Worm (Caenorhabditis elegans): ENCODE measurements around the gene best-22.

DNA sequence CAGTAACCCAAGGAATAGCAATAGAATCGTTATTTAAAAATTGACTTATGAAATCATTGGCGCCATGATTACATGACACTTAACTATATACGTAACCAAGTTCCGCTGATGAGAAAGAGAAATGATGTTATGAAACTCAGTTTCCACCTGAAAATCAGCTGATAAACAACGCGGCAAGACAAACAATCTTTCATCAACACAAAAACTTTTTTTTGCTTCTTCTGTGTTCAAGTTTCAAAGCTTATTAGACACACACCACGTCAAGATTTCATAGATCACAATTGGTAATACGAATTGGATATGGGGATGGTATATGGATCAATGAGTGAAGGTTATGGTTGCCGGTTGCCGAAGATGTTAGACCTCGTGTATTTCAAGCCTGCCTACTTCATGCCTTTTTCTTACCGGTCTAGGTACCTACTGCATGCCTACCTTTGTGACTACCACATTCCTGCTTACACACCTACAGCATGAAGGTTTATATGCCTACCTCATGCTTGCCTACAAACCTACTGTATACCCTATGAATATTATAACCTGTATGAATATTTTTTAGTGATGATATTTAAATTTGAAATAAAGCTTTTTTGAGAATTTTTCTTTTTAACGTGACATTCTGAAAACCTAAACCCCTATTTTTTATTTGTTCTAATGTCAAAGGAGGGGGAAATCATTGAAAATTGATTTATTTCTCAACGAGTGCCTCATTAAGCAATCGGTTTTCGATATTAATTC lies 12.7 kb upstream of the best-22 start, which contains the start of the genes F19B6.10 and wht-5:
- no peak for TF ChIP-seq F13H6.1 (tag; optimal IDR thresholded peaks at IDR 0.05)
- no peak for TF ChIP-seq hlh-6 (tag; optimal IDR thresholded peaks at IDR 0.05)
